Worm (Caenorhabditis elegans) whole organism, L3 larva: Measurements from ENCODE around the gene vit-3.

Experiments used
- R02D3.7 ChIP-seq: fragments of 150-350 bp; optimal IDR thresholded peaks from 2 replicates; lab custom pipeline; 2014; ENCODE audit warnings: missing biosample characterization, missing genetic modification characterization
- ama-1 ChIP-seq: fragments of 150-350 bp; optimal IDR thresholded peaks from 2 replicates; lab custom pipeline; 2018
- ceh-16 ChIP-seq: sonication (generic microtip); optimal IDR thresholded peaks from 2 replicates; lab custom pipeline; 2017; ENCODE audit warnings: missing biosample characterization, missing genetic modification characterization
- ceh-28 ChIP-seq: fragments of 150-350 bp; optimal IDR thresholded peaks from 2 replicates; lab custom pipeline; 2014; ENCODE audit warnings: missing biosample characterization, missing genetic modification reagents, missing genetic modification characterization
- ceh-82 ChIP-seq: fragments of 150-350 bp; optimal IDR thresholded peaks from 2 replicates; lab custom pipeline; 2014; ENCODE audit warnings: missing biosample characterization, missing genetic modification characterization
- egl-27 ChIP-seq: sonication (generic microtip); optimal IDR thresholded peaks from 4 replicates; lab custom pipeline; 2017; ENCODE audit warnings: missing biosample characterization, missing genetic modification reagents, missing genetic modification characterization
- fkh-10 ChIP-seq: sonication (generic microtip); optimal IDR thresholded peaks from 2 replicates; lab custom pipeline; 2017; ENCODE audit warnings: missing biosample characterization, missing genetic modification reagents, missing genetic modification characterization
- fos-1 ChIP-seq: fragments of 150-350 bp; optimal IDR thresholded peaks from 2 replicates; lab custom pipeline; 2014; ENCODE audit warnings: missing biosample characterization, missing genetic modification characterization
- jun-1 ChIP-seq: fragments of 150-350 bp; optimal IDR thresholded peaks from 2 replicates; lab custom pipeline; 2014; ENCODE audit warnings: missing biosample characterization, missing genetic modification reagents, missing genetic modification characterization
- lsy-12 ChIP-seq: sonication (generic microtip); optimal IDR thresholded peaks from 2 replicates; lab custom pipeline; 2016; ENCODE audit warnings: mild to moderate bottlenecking, missing genetic modification characterization, missing compliant biosample characterization
- nhr-12 ChIP-seq: fragments of 150-350 bp; optimal IDR thresholded peaks from 2 replicates; lab custom pipeline; 2014; ENCODE audit warnings: missing biosample characterization, missing genetic modification characterization
- nhr-25 ChIP-seq: sonication (generic microtip); optimal IDR thresholded peaks from 2 replicates; lab custom pipeline; 2017; ENCODE audit warnings: missing biosample characterization, missing genetic modification characterization
- nhr-43 ChIP-seq: sonication (generic microtip); optimal IDR thresholded peaks from 2 replicates; lab custom pipeline; 2016; ENCODE audit warnings: mild to moderate bottlenecking, missing genetic modification characterization, missing compliant biosample characterization; ENCODE audit not compliant: poor library complexity, severe bottlenecking
- nhr-76 ChIP-seq: fragments of 150-350 bp; sonication (generic microtip); optimal IDR thresholded peaks from 5 replicates; lab custom pipeline; 2014; ENCODE audit warnings: missing biosample characterization, missing genetic modification characterization
- nhr-77 ChIP-seq: fragments of 150-350 bp; optimal IDR thresholded peaks from 2 replicates; lab custom pipeline; 2014; ENCODE audit warnings: missing biosample characterization, missing genetic modification characterization
- sea-2 ChIP-seq: fragments of 150-350 bp; sonication (generic microtip); optimal IDR thresholded peaks from 4 replicates; lab custom pipeline; 2014; ENCODE audit warnings: missing biosample characterization, missing genetic modification reagents, missing genetic modification characterization
- tbx-2 ChIP-seq: sonication (generic microtip); optimal IDR thresholded peaks from 2 replicates; lab custom pipeline; 2016; ENCODE audit warnings: mild to moderate bottlenecking, missing genetic modification characterization, missing compliant biosample characterization
- unc-39 ChIP-seq: sonication (generic microtip); optimal IDR thresholded peaks from 4 replicates; lab custom pipeline; 2017; ENCODE audit warnings: missing biosample characterization, missing genetic modification characterization
- ztf-4 ChIP-seq: fragments of 150-350 bp; optimal IDR thresholded peaks from 2 replicates; lab custom pipeline; 2014; ENCODE audit warnings: missing biosample characterization, missing genetic modification characterization

Gene vit-3

ce11 chrX:3532919-3533318, 39.4 kb downstream of the vit-3 start, which contains the start of gene F56B6.6:
TSS of gene F56B6.6 (minus strand) at chrX:3533019.
- no peak for TF ChIP-seq R02D3.7 (tag; lab: Kevin White, UChicago)
- no peak for TF ChIP-seq lsy-12 (tag; lab: Kevin White, UChicago)
- no peak for TF ChIP-seq ceh-28
- TF ChIP-seq nhr-43 (tag; lab: Kevin White, UChicago): no peak
- no peak for TF ChIP-seq ceh-82 (tag; lab: Kevin White, UChicago)
- TF ChIP-seq ceh-16 (tag; lab: Kevin White, UChicago): no peak
- TF ChIP-seq nhr-12 (tag; lab: Kevin White, UChicago): no peak
- no peak for TF ChIP-seq nhr-25 (tag; lab: Kevin White, UChicago)
- TF ChIP-seq fkh-10 (GFP tag; lab: Kevin White, UChicago): no peak
- TF ChIP-seq ztf-4 (tag; lab: Kevin White, UChicago): no peak
- TF ChIP-seq unc-39 (tag; lab: Kevin White, UChicago): no peak
- TF ChIP-seq sea-2: no peak
- TF ChIP-seq ama-1: no peak
- TF ChIP-seq nhr-77: no peak
- no peak for TF ChIP-seq jun-1 (tag; lab: Kevin White, UChicago)
- no peak for TF ChIP-seq fos-1 (tag; lab: Kevin White, UChicago)

ce11 chrX:3526712-3527111, 45.6 kb downstream of the vit-3 start:
- no peak for TF ChIP-seq tbx-2 (tag; lab: Kevin White, UChicago)
- no peak for TF ChIP-seq egl-27 (tag; lab: Kevin White, UChicago)
- no peak for TF ChIP-seq ceh-16 (tag; lab: Kevin White, UChicago)
- TF ChIP-seq nhr-76 (tag; lab: Kevin White, UChicago): no peak
- no peak for TF ChIP-seq ceh-28

- TF ChIP-seq fkh-10 (GFP tag; lab: Kevin White, UChicago) (peak; percentile 55), fos-1 (tag; lab: Kevin White, UChicago) (no peak)
These were observed 53.9 kb downstream of the vit-3 start, which contains the start of gene npr-16 for ce11 chrX:3518494-3518893. TSS of gene npr-16 (plus strand) at chrX:3518794.
